Worm (Caenorhabditis elegans) whole organism, young adult: Measurements from ENCODE around the gene C49C8.5.

Experiments
- B0336.3 ChIP-seq: fragments of 200-800 bp; sonication (Bioruptor generic); IDR thresholded peaks from 2 replicates; pipeline ENCODE4 v1.3.6; 2022; ENCODE audit warnings: missing genetic modification characterization, missing compliant biosample characterization
- F22D6.2 ChIP-seq: sonication (generic microtip); optimal IDR thresholded peaks from 2 replicates; lab custom pipeline; 2016; ENCODE audit warnings: mild to moderate bottlenecking, missing genetic modification characterization, missing compliant biosample characterization
- F23B12.7 ChIP-seq: sonication (generic microtip); optimal IDR thresholded peaks from 2 replicates; lab custom pipeline; 2017; ENCODE audit warnings: missing genetic modification characterization, mild to moderate bottlenecking, missing compliant biosample characterization, antibody characterized with exemption, moderate library complexity; ENCODE audit not compliant: insufficient read depth
- F39B2.1 ChIP-seq: fragments of 200-800 bp; sonication (Bioruptor generic); IDR thresholded peaks from 2 replicates; pipeline ENCODE4 v1.3.6; 2022; ENCODE audit warnings: missing genetic modification reagents, missing genetic modification characterization, missing compliant biosample characterization
- F52B5.7 ChIP-seq: sonication (generic microtip); optimal IDR thresholded peaks from 2 replicates; lab custom pipeline; 2016; ENCODE audit warnings: mild to moderate bottlenecking, missing genetic modification characterization, missing compliant biosample characterization
- F57A8.1 ChIP-seq: fragments of 200-800 bp; sonication (Bioruptor generic); optimal IDR thresholded peaks from 2 replicates; lab custom pipeline; 2018; ENCODE audit warnings: mild to moderate bottlenecking, missing genetic modification characterization, moderate library complexity, missing compliant biosample characterization
- K11D2.4 ChIP-seq: fragments of 200-800 bp; sonication (Bioruptor generic); IDR thresholded peaks from 2 replicates; pipeline ENCODE4 v1.3.6; 2022; ENCODE audit warnings: missing genetic modification reagents, missing genetic modification characterization, missing compliant biosample characterization
- T07F8.4 ChIP-seq: sonication (generic microtip); optimal IDR thresholded peaks from 2 replicates; lab custom pipeline; 2016; ENCODE audit warnings: mild to moderate bottlenecking, missing genetic modification characterization, moderate library complexity, missing compliant biosample characterization
- T26A5.8 ChIP-seq: sonication (generic microtip); optimal IDR thresholded peaks from 2 replicates; lab custom pipeline; 2016; ENCODE audit warnings: missing genetic modification characterization, missing compliant biosample characterization
- Y53F4B.3 ChIP-seq: fragments of 200-800 bp; sonication (Bioruptor generic); IDR thresholded peaks from 2 replicates; pipeline ENCODE4 v1.3.6; 2022; ENCODE audit warnings: missing genetic modification reagents, missing genetic modification characterization, missing compliant biosample characterization
- Y56A3A.18 ChIP-seq: fragments of 200-800 bp; sonication (Bioruptor generic); IDR thresholded peaks from 2 replicates; pipeline ENCODE4 v1.3.6; 2022; ENCODE audit warnings: missing genetic modification reagents, missing genetic modification characterization, missing compliant biosample characterization
- akir-1 ChIP-seq: fragments of 200-800 bp; sonication (Bioruptor generic); optimal IDR thresholded peaks from 2 replicates; lab custom pipeline; 2018; ENCODE audit warnings: mild to moderate bottlenecking, missing genetic modification characterization, moderate library complexity, missing compliant biosample characterization
- ama-1 ChIP-seq, 3 experiments: fragments of 150-350 bp in 1 of 3; sonication (generic microtip) in 2 of 3; optimal IDR thresholded peaks; 2 replicates each; lab custom pipeline; 2014 to 2018; ENCODE audit warnings: missing biosample characterization in 2 of 3, missing genetic modification characterization in 2 of 3, missing genetic modification reagents in 2 of 3
- aptf-2 ChIP-seq: fragments of 200-800 bp; sonication (Bioruptor generic); conservative IDR thresholded peaks from 2 replicates; pipeline ENCODE4 v1.3.6; 2022; ENCODE audit warnings: missing genetic modification reagents, missing genetic modification characterization, missing compliant biosample characterization
- attf-6 ChIP-seq: fragments of 200-800 bp; sonication (Bioruptor generic); IDR thresholded peaks from 2 replicates; pipeline ENCODE4 v1.3.6; 2022; ENCODE audit warnings: missing genetic modification reagents, missing genetic modification characterization, missing compliant biosample characterization
- bed-1 ChIP-seq: fragments of 200-800 bp; sonication (Bioruptor generic); IDR thresholded peaks from 2 replicates; pipeline ENCODE4 v1.3.6; 2022; ENCODE audit warnings: missing genetic modification reagents, missing genetic modification characterization, missing compliant biosample characterization
- ccch-3 ChIP-seq: fragments of 200-800 bp; sonication (Bioruptor generic); optimal IDR thresholded peaks from 2 replicates; lab custom pipeline; 2018; ENCODE audit warnings: mild to moderate bottlenecking, missing genetic modification characterization, missing compliant biosample characterization
- cebp-2 ChIP-seq: fragments of 200-800 bp; sonication (Bioruptor generic); IDR thresholded peaks from 2 replicates; pipeline ENCODE4 v1.3.6; 2022; ENCODE audit warnings: missing genetic modification characterization, missing compliant biosample characterization
- ceh-58 ChIP-seq: fragments of 200-800 bp; sonication (Bioruptor generic); IDR thresholded peaks from 2 replicates; pipeline ENCODE4 v1.3.6; 2022; ENCODE audit warnings: missing genetic modification characterization, missing compliant biosample characterization
- ceh-79 ChIP-seq: sonication (generic microtip); optimal IDR thresholded peaks from 2 replicates; lab custom pipeline; 2017; ENCODE audit warnings: mild to moderate bottlenecking, missing genetic modification characterization, missing compliant biosample characterization
- die-1 ChIP-seq: sonication (generic microtip); optimal IDR thresholded peaks from 2 replicates; lab custom pipeline; 2016; ENCODE audit warnings: missing genotype, mild to moderate bottlenecking, missing genetic modification characterization, missing compliant biosample characterization
- dox-1 ChIP-seq: fragments of 200-800 bp; sonication (Bioruptor generic); IDR thresholded peaks from 2 replicates; pipeline ENCODE4 v1.3.6; 2022; ENCODE audit warnings: missing genetic modification reagents, missing genetic modification characterization, missing compliant biosample characterization
- efl-1 ChIP-seq: fragments of 150-350 bp; optimal IDR thresholded peaks from 2 replicates; lab custom pipeline; 2014; ENCODE audit warnings: missing biosample characterization, missing genetic modification reagents, missing genetic modification characterization
- ekl-4 ChIP-seq: fragments of 200-800 bp; sonication (Bioruptor generic); IDR thresholded peaks from 2 replicates; pipeline ENCODE4 v1.3.6; 2022; ENCODE audit warnings: missing genetic modification reagents, missing genetic modification characterization, missing compliant biosample characterization
- ets-4 ChIP-seq: fragments of 200-800 bp; sonication (Bioruptor generic); optimal IDR thresholded peaks from 2 replicates; lab custom pipeline; 2018; ENCODE audit warnings: mild to moderate bottlenecking, missing genetic modification characterization, missing compliant biosample characterization
- hlh-12 ChIP-seq: sonication (generic microtip); optimal IDR thresholded peaks from 2 replicates; lab custom pipeline; 2016; ENCODE audit warnings: missing genetic modification characterization, missing compliant biosample characterization
- lin-26 ChIP-seq: fragments of 200-800 bp; sonication (Bioruptor generic); IDR thresholded peaks from 2 replicates; pipeline ENCODE4 v1.3.6; 2022; ENCODE audit warnings: missing genetic modification reagents, missing genetic modification characterization, missing compliant biosample characterization
- lin-40 ChIP-seq: sonication (generic microtip); optimal IDR thresholded peaks from 2 replicates; lab custom pipeline; 2016; ENCODE audit warnings: missing genetic modification characterization, mild to moderate bottlenecking, missing compliant biosample characterization, missing genotype, missing genetic modification reagents
- mcd-1 ChIP-seq: fragments of 200-800 bp; sonication (Bioruptor generic); IDR thresholded peaks from 2 replicates; pipeline ENCODE4 v1.3.6; 2022; ENCODE audit warnings: missing genetic modification reagents, missing genetic modification characterization, missing compliant biosample characterization
- mes-4 ChIP-seq: sonication (generic microtip); optimal IDR thresholded peaks from 2 replicates; lab custom pipeline; 2016; ENCODE audit warnings: missing genotype, missing genetic modification characterization, missing compliant biosample characterization
- nfya-2 ChIP-seq: fragments of 200-800 bp; sonication (Bioruptor generic); IDR thresholded peaks from 2 replicates; pipeline ENCODE4 v1.3.6; 2022; ENCODE audit warnings: missing genetic modification reagents, missing genetic modification characterization, missing compliant biosample characterization
- nfyb-1 ChIP-seq: fragments of 200-800 bp; sonication (Bioruptor generic); IDR thresholded peaks from 2 replicates; pipeline ENCODE4 v1.3.6; 2022; ENCODE audit warnings: missing genetic modification reagents, missing genetic modification characterization, missing compliant biosample characterization
- nhr-80 ChIP-seq: sonication (generic microtip); optimal IDR thresholded peaks from 2 replicates; lab custom pipeline; 2016; ENCODE audit warnings: missing genetic modification characterization, missing compliant biosample characterization
- pbrm-1 ChIP-seq: fragments of 200-800 bp; sonication (Bioruptor generic); IDR thresholded peaks from 2 replicates; pipeline ENCODE4 v1.3.6; 2022; ENCODE audit warnings: missing genetic modification reagents, missing genetic modification characterization, missing compliant biosample characterization
- pha-4 ChIP-seq: fragments of 150-350 bp; sonication (generic microtip); optimal IDR thresholded peaks from 2 replicates; lab custom pipeline; 2014; ENCODE audit warnings: missing biosample characterization, missing genetic modification reagents, missing genetic modification characterization
- snpc-1.1 ChIP-seq: sonication (generic microtip); optimal IDR thresholded peaks from 2 replicates; lab custom pipeline; 2017; ENCODE audit warnings: missing genetic modification characterization, mild to moderate bottlenecking, missing compliant biosample characterization, antibody characterized with exemption, moderate library complexity, missing genotype, missing genetic modification reagents; ENCODE audit not compliant: insufficient read depth
- snpc-1.3 ChIP-seq: sonication (generic microtip); optimal IDR thresholded peaks from 2 replicates; lab custom pipeline; 2017; ENCODE audit warnings: missing genetic modification characterization, mild to moderate bottlenecking, missing compliant biosample characterization, antibody characterized with exemption, moderate library complexity, missing genotype, missing genetic modification reagents; ENCODE audit not compliant: insufficient read depth
- somi-1 ChIP-seq: fragments of 200-800 bp; sonication (Bioruptor generic); optimal IDR thresholded peaks from 2 replicates; lab custom pipeline; 2018; ENCODE audit warnings: mild to moderate bottlenecking, missing genetic modification characterization, missing compliant biosample characterization
- sptf-2 ChIP-seq: fragments of 200-800 bp; sonication (Bioruptor generic); optimal IDR thresholded peaks from 2 replicates; lab custom pipeline; 2018; ENCODE audit warnings: mild to moderate bottlenecking, missing genetic modification characterization, missing compliant biosample characterization
- tbp1 ChIP-seq: fragments of 200-800 bp; sonication (Bioruptor generic); optimal IDR thresholded peaks from 2 replicates; lab custom pipeline; 2018; ENCODE audit warnings: mild to moderate bottlenecking, missing genetic modification characterization, missing compliant biosample characterization
- zfh-2 ChIP-seq: fragments of 200-800 bp; sonication (Bioruptor generic); conservative IDR thresholded peaks from 2 replicates; pipeline ENCODE4 v1.3.6; 2022; ENCODE audit warnings: missing genetic modification reagents, missing genetic modification characterization, missing compliant biosample characterization
- zim-3 ChIP-seq: sonication (generic microtip); optimal IDR thresholded peaks from 2 replicates; lab custom pipeline; 2017; ENCODE audit warnings: mild to moderate bottlenecking, missing genetic modification characterization, moderate library complexity, missing compliant biosample characterization

C49C8.5 gene

DNA sequence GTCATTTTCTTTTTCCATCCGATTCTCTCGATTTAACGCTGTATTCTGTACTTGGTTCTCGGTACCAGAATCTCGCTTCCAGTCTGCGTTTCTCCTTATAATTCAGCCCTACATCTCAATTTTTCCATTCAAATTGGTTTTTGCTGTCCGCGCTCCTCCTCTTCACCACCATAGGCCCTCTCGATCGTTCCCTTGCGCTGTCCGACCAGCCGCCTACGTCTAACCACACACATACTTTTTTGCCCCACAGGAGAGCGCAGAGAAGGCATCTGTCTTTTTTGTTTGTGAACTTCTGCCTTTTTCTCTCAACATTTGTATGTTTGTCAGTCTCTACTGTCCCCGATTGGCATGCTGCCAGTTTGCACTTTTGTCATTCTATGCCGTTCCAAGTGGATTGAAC, 26.1 kb downstream of the C49C8.5 start, which contains the start of gene F42A9.11 (continued):
- no peak for TF ChIP-seq ceh-79 (tag; lab: Kevin White, UChicago)
- TF ChIP-seq Y56A3A.18 (GFP tag; lab: Robert Waterston, UW): no peak
- peak; percentile 12 for TF ChIP-seq lin-40 (tag; lab: Kevin White, UChicago)
- TF ChIP-seq B0336.3 (GFP tag; lab: Robert Waterston, UW): 0 out of 2 replicates have a peak, but pooled peaks have one; percentile 28
- no peak for TF ChIP-seq pbrm-1 (GFP tag; lab: Robert Waterston, UW)
- no peak for TF ChIP-seq pha-4 (tag; lab: Kevin White, UChicago)
- no peak for TF ChIP-seq ets-4
- no peak for TF ChIP-seq akir-1 (GFP tag; lab: Kevin White, UChicago)
- peak; percentile 14 for TF ChIP-seq die-1 (tag; lab: Kevin White, UChicago)
- TF ChIP-seq zfh-2 (GFP tag; lab: Robert Waterston, UW): peak; percentile 89
- peak; percentile 35 for TF ChIP-seq mcd-1 (GFP tag; lab: Robert Waterston, UW)
- no peak for TF ChIP-seq T07F8.4
- TF ChIP-seq hlh-12 (tag; lab: Kevin White, UChicago): no peak
- TF ChIP-seq Y53F4B.3 (GFP tag; lab: Robert Waterston, UW): no peak
- no peak for TF ChIP-seq F57A8.1 (GFP tag; lab: Kevin White, UChicago)
- TF ChIP-seq nhr-80: peak; percentile 30
- TF ChIP-seq F22D6.2 (tag; lab: Kevin White, UChicago): no peak
- peak; percentile 62; the same call in 1 of the 2 replicates for TF ChIP-seq lin-26 (GFP tag; lab: Robert Waterston, UW)
- peak; percentile 29; the same call in 1 of the 2 replicates for TF ChIP-seq dox-1 (GFP tag; lab: Robert Waterston, UW)
- no peak for TF ChIP-seq F39B2.1
- no peak for TF ChIP-seq bed-1 (GFP tag; lab: Robert Waterston, UW)
- peak; percentile 35; the same call in 1 of the 2 replicates for TF ChIP-seq ekl-4 (GFP tag; lab: Robert Waterston, UW)
- no peak for TF ChIP-seq efl-1 (GFP tag; lab: Kevin White, UChicago)
- TF ChIP-seq F23B12.7 (tag; lab: Kevin White, UChicago): no peak
- TF ChIP-seq sptf-2 (GFP tag; lab: Kevin White, UChicago): no peak
- no peak for TF ChIP-seq mes-4 (tag; lab: Kevin White, UChicago)
- TF ChIP-seq F52B5.7 (tag; lab: Kevin White, UChicago): no peak
- no peak for TF ChIP-seq cebp-2 (GFP tag; lab: Robert Waterston, UW)
- TF ChIP-seq somi-1: no peak
- no peak for TF ChIP-seq T26A5.8 (tag; lab: Kevin White, UChicago)
- no peak for TF ChIP-seq nfyb-1
- no peak for TF ChIP-seq aptf-2 (GFP tag; lab: Robert Waterston, UW)
- no peak for TF ChIP-seq attf-6 (GFP tag; lab: Robert Waterston, UW)
- TF ChIP-seq ama-1 (optimal IDR thresholded peaks at IDR 0.05; lab: Kevin White, UChicago): no peak
- TF ChIP-seq ama-1 (GFP tag; optimal IDR thresholded peaks at IDR 0.05; lab: Kevin White, UChicago): no peak
- TF ChIP-seq snpc-1.1 (tag; lab: Kevin White, UChicago): no peak
- TF ChIP-seq snpc-1.3 (tag; lab: Kevin White, UChicago): no peak
- TF ChIP-seq ceh-58 (GFP tag; lab: Robert Waterston, UW): no peak
- TF ChIP-seq K11D2.4 (GFP tag; lab: Robert Waterston, UW): peak; percentile 31; the same call in 1 of the 2 replicates
- TF ChIP-seq zim-3 (tag; lab: Kevin White, UChicago): peak; percentile 12
- no peak for TF ChIP-seq nfya-2 (GFP tag; lab: Robert Waterston, UW)
- no peak for TF ChIP-seq ccch-3 (GFP tag; lab: Kevin White, UChicago)
- no peak for TF ChIP-seq tbp1 (GFP tag; lab: Kevin White, UChicago)
